Worm (Caenorhabditis elegans): ENCODE results near the gene mstr-2.

- TF ChIP-seq sea-1 (GFP tag; conservative IDR thresholded peaks at IDR 0.05) (no peak), F13C5.2 (tag; optimal IDR thresholded peaks at IDR 0.05) (no peak), ama-1 (optimal IDR thresholded peaks at IDR 0.05) (no peak), tra-4 (tag; optimal IDR thresholded peaks at IDR 0.05) (no peak), B0310.2 (tag; optimal IDR thresholded peaks at IDR 0.05) (no peak), scrt-1 (GFP tag; IDR thresholded peaks at IDR 0.05) (no peak), flt-1 (GFP tag; IDR thresholded peaks at IDR 0.05) (no peak)
Observed at ce11 chrIII:4494541-4495010, 25.7 kb downstream of the mstr-2 start.
